Worm (Caenorhabditis elegans): ENCODE results near the gene rps-9.

rps-9 gene

ce11 chrII:11167039-11167438, 40.9 kb upstream of the rps-9 start (continued):
- TF ChIP-seq skn-1 (tag; optimal IDR thresholded peaks at IDR 0.05) (peak; percentile 16), ceh-82 (tag; optimal IDR thresholded peaks at IDR 0.05) (peak; percentile 34 to 69 (median 54)), mdl-1 (tag; optimal IDR thresholded peaks at IDR 0.05) (peak in 1 of 2 experiments; percentile 8), lin-35 (GFP tag; optimal IDR thresholded peaks at IDR 0.05) (peak; percentile 34 to 59), mep-1 (tag; optimal IDR thresholded peaks at IDR 0.05) (peak; percentile 18), lin-39 (tag; optimal IDR thresholded peaks at IDR 0.05) (peak; percentile 40), ceh-88 (GFP tag; IDR thresholded peaks at IDR 0.05) (peak; percentile 42), nhr-71 (tag; optimal IDR thresholded peaks at IDR 0.05) (peak; percentile 91), unc-30 (tag; optimal IDR thresholded peaks at IDR 0.05) (no peak), nhr-12 (tag; optimal IDR thresholded peaks at IDR 0.05) (no peak), aly-2 (tag; optimal IDR thresholded peaks at IDR 0.05) (peak; percentile 58), nhr-20 (tag; optimal IDR thresholded peaks at IDR 0.05) (peak; percentile 82), pax-3 (tag; optimal IDR thresholded peaks at IDR 0.05) (peak; percentile 16), nhr-85 (tag) (peak; percentile 95), alr-1 (tag; optimal IDR thresholded peaks at IDR 0.05; ENCODE audit: borderline replicate concordance) (no peak), ztf-11 (tag; optimal IDR thresholded peaks at IDR 0.05) (peak in 1 of 2 experiments; percentile 50), elt-2 (tag; optimal IDR thresholded peaks at IDR 0.05) (peak; percentile 54), nhr-11 (tag; optimal IDR thresholded peaks at IDR 0.05) (no peak), efl-3 (GFP tag; optimal IDR thresholded peaks at IDR 0.05) (no peak), fos-1 (tag; optimal IDR thresholded peaks at IDR 0.05) (peak; percentile 61), rnt-1 (tag; optimal IDR thresholded peaks at IDR 0.05) (peak; percentile 93), mab-9 (GFP tag; IDR thresholded peaks at IDR 0.05) (no peak), unc-98 (GFP tag; IDR thresholded peaks at IDR 0.05) (peak; percentile 47; the same call in 1 of the 2 replicates), ces-1 (GFP tag; optimal IDR thresholded peaks at IDR 0.05) (no peak), pqm-1 (tag; optimal IDR thresholded peaks at IDR 0.05) (no peak), fkh-8 (tag; optimal IDR thresholded peaks at IDR 0.05) (peak; percentile 14), dpl-1 (GFP tag; optimal IDR thresholded peaks at IDR 0.05) (peak; percentile 22 to 38 (median 31)), fkh-4 (tag; optimal IDR thresholded peaks at IDR 0.05; ENCODE audit: borderline replicate concordance) (no peak), mef-2 (tag; optimal IDR thresholded peaks at IDR 0.05) (no peak), nhr-47 (tag; optimal IDR thresholded peaks at IDR 0.05) (peak; percentile 89), tlp-1 (tag; optimal IDR thresholded peaks at IDR 0.05) (no peak), ceh-90 (tag; optimal IDR thresholded peaks at IDR 0.05) (no peak), hpl-2 (GFP tag; optimal IDR thresholded peaks at IDR 0.05) (no peak), sox-4 (tag; optimal IDR thresholded peaks at IDR 0.05) (no peak), nhr-77 (tag; optimal IDR thresholded peaks at IDR 0.05) (peak; percentile 59), grh-1 (GFP tag; IDR thresholded peaks at IDR 0.05) (peak; percentile 77), egl-13 (tag; optimal IDR thresholded peaks at IDR 0.05) (peak; percentile 50), swsn-7 (tag; optimal IDR thresholded peaks at IDR 0.05) (peak; percentile 85), efl-1 (optimal IDR thresholded peaks at IDR 0.05) (peak; percentile 29 to 68), efl-1 (GFP tag; optimal IDR thresholded peaks at IDR 0.05 in 1 of 2) (peak; percentile 10 to 96), blmp-1 (tag; optimal IDR thresholded peaks at IDR 0.05) (no peak), C34B4.2 (tag; optimal IDR thresholded peaks at IDR 0.05) (no peak), nhr-19 (GFP tag; conservative IDR thresholded peaks at IDR 0.05) (peak; percentile 89), dsc-1 (tag; optimal IDR thresholded peaks at IDR 0.05) (peak; percentile 90), jun-1 (tag; optimal IDR thresholded peaks at IDR 0.05) (peak; percentile 7), nhr-28 (tag; optimal IDR thresholded peaks at IDR 0.05) (no peak), lin-13 (GFP tag; optimal IDR thresholded peaks at IDR 0.05) (no peak), snu-23 (GFP tag; optimal IDR thresholded peaks at IDR 0.05) (peak; percentile 84), tbx-2 (tag; optimal IDR thresholded peaks at IDR 0.05) (peak; percentile 60), ets-5 (GFP tag; IDR thresholded peaks at IDR 0.05) (no peak)

All from whole organism, L1 larva.